Worm (Caenorhabditis elegans) whole organism, young adult: ENCODE data around the gene Y37D8A.2.

Source experiments
- Y79H2A.3 ChIP-seq: fragments of 200-800 bp; sonication (Bioruptor generic); conservative IDR thresholded peaks from 2 replicates; pipeline ENCODE4 v1.3.6; 2022; ENCODE audit warnings: missing genetic modification reagents, missing genetic modification characterization, missing compliant biosample characterization
- ama-1 ChIP-seq, 3 experiments: fragments of 150-350 bp in 1 of 3; sonication (generic microtip) in 2 of 3; optimal IDR thresholded peaks; 2 replicates each; lab custom pipeline; 2014 to 2018; ENCODE audit warnings: missing biosample characterization in 2 of 3, missing genetic modification characterization in 2 of 3, missing genetic modification reagents in 2 of 3
- dox-1 ChIP-seq: fragments of 200-800 bp; sonication (Bioruptor generic); IDR thresholded peaks from 2 replicates; pipeline ENCODE4 v1.3.6; 2022; ENCODE audit warnings: missing genetic modification reagents, missing genetic modification characterization, missing compliant biosample characterization
- efl-1 ChIP-seq: fragments of 150-350 bp; optimal IDR thresholded peaks from 2 replicates; lab custom pipeline; 2014; ENCODE audit warnings: missing biosample characterization, missing genetic modification reagents, missing genetic modification characterization
- hlh-12 ChIP-seq: sonication (generic microtip); optimal IDR thresholded peaks from 2 replicates; lab custom pipeline; 2016; ENCODE audit warnings: missing genetic modification characterization, missing compliant biosample characterization
- sea-2 ChIP-seq: fragments of 200-800 bp; sonication (Bioruptor generic); IDR thresholded peaks from 2 replicates; pipeline ENCODE4 v1.3.6; 2022; ENCODE audit warnings: missing genetic modification characterization, missing compliant biosample characterization
- xnd-1 ChIP-seq: sonication (generic microtip); optimal IDR thresholded peaks from 2 replicates; lab custom pipeline; 2016; ENCODE audit warnings: missing genotype, missing genetic modification reagents, missing genetic modification characterization, missing compliant biosample characterization

DNA sequence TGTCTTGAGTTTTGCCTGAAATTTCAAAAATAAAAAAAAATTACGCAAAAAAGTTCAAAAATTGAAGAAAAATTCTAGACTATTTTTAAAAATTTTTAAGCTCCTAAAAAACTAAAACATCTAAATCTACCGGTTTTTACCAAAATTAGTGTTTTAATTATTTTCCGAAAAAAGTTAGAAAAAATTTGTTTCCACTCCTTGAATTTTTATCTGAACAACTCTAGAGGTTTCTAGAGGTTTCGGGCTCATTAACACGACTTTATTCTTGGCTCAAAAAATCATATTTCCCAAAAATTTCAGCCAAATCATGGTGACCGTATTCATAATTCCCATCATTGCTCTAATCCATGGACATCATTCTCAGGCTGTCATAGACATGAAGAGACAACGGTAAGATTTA is 35.1 kb upstream of the Y37D8A.2 start, which contains the start of gene lgc-37:
- TF ChIP-seq xnd-1 (tag; lab: Kevin White, UChicago): no peak
- no peak for TF ChIP-seq sea-2 (GFP tag; lab: Robert Waterston, UW)
- TF ChIP-seq Y79H2A.3: no peak
- no peak for TF ChIP-seq ama-1 (optimal IDR thresholded peaks at IDR 0.05; lab: Kevin White, UChicago)
- TF ChIP-seq ama-1 (GFP tag; optimal IDR thresholded peaks at IDR 0.05; lab: Kevin White, UChicago): no peak
- TF ChIP-seq hlh-12: no peak
- no peak for TF ChIP-seq efl-1 (GFP tag; lab: Kevin White, UChicago)
- TF ChIP-seq dox-1 (GFP tag; lab: Robert Waterston, UW): no peak
